Fruit fly (Drosophila melanogaster) whole organism, embryonic: ENCODE data around the gene meigo.
A peak's percentile ranks its signal among the peaks of the same experiment; 100 is the strongest.

Experiments used
- Ada2b ChIP-seq: fragments of 200-800 bp; sonication (Bioruptor generic); IDR thresholded peaks from 2 replicates; pipeline ENCODE4 v1.3.6; 2022; ENCODE audit warnings: missing biosample characterization, missing genetic modification characterization
- Bdp1 ChIP-seq: fragments of 200-800 bp; sonication (Bioruptor generic); optimal IDR thresholded peaks from 3 replicates; lab custom pipeline; 2016; ENCODE audit warnings: missing biosample characterization, missing genetic modification characterization
- CG11560 ChIP-seq: fragments of 200-800 bp; sonication (Bioruptor generic); IDR thresholded peaks from 3 replicates; pipeline ENCODE4 v1.3.6; 2022; ENCODE audit warnings: missing biosample characterization, missing genetic modification characterization
- CG12104 ChIP-seq: fragments of 200-800 bp; sonication (Bioruptor generic); optimal IDR thresholded peaks from 3 replicates; lab custom pipeline; 2016; ENCODE audit warnings: missing biosample characterization, missing genetic modification characterization
- CG12236 ChIP-seq: fragments of 200-800 bp; sonication (Bioruptor generic); optimal IDR thresholded peaks from 2 replicates; lab custom pipeline; 2016; ENCODE audit warnings: missing biosample characterization, missing genetic modification characterization
- CG1233 ChIP-seq: fragments of 200-800 bp; sonication (Bioruptor generic); optimal IDR thresholded peaks from 4 replicates; lab custom pipeline; 2018; ENCODE audit warnings: missing biosample characterization, mild to moderate bottlenecking, missing genetic modification characterization
- CG13424 ChIP-seq: fragments of 200-800 bp; sonication (Bioruptor generic); optimal IDR thresholded peaks from 2 replicates; lab custom pipeline; 2019; ENCODE audit warnings: missing biosample characterization, mild to moderate bottlenecking, missing genetic modification characterization, moderate library complexity
- CG13775 ChIP-seq: fragments of 200-800 bp; sonication (Bioruptor generic); optimal IDR thresholded peaks from 3 replicates; lab custom pipeline; 2017; ENCODE audit warnings: missing biosample characterization, mild to moderate bottlenecking, missing genetic modification characterization
- CG13894 ChIP-seq: fragments of 200-800 bp; sonication (Bioruptor generic); optimal IDR thresholded peaks from 3 replicates; lab custom pipeline; 2018; ENCODE audit warnings: missing biosample characterization, mild to moderate bottlenecking, missing genetic modification characterization, moderate library complexity
- CG14710 ChIP-seq: fragments of 200-800 bp; sonication (Bioruptor generic); optimal IDR thresholded peaks from 3 replicates; lab custom pipeline; 2019; ENCODE audit warnings: missing biosample characterization, mild to moderate bottlenecking, missing genetic modification characterization, moderate library complexity
- CG16779 ChIP-seq: fragments of 200-800 bp; sonication (Bioruptor generic); IDR thresholded peaks from 2 replicates; pipeline ENCODE4 v1.3.6; 2022; ENCODE audit warnings: missing biosample characterization, missing genetic modification characterization
- CG18262 ChIP-seq: fragments of 200-800 bp; optimal IDR thresholded peaks from 3 replicates; lab custom pipeline; 2019; ENCODE audit warnings: missing biosample characterization, mild to moderate bottlenecking, missing genetic modification characterization, moderate library complexity
- CG2202 ChIP-seq: fragments of 200-800 bp; sonication (Bioruptor generic); optimal IDR thresholded peaks from 2 replicates; lab custom pipeline; 2018; ENCODE audit warnings: missing biosample characterization, mild to moderate bottlenecking, missing genetic modification characterization
- CG34224 ChIP-seq: fragments of 200-800 bp; sonication (Bioruptor generic); IDR thresholded peaks from 3 replicates; pipeline ENCODE4 v1.3.6; 2022; ENCODE audit warnings: missing biosample characterization, missing genetic modification characterization; ENCODE audit not compliant: partially characterized antibody
- CG4360 ChIP-seq: fragments of 200-800 bp; sonication (Bioruptor generic); IDR thresholded peaks from 2 replicates; pipeline ENCODE4 v1.3.6; 2022; ENCODE audit warnings: missing biosample characterization, missing genetic modification characterization
- CG4820 ChIP-seq: fragments of 200-800 bp; sonication (Bioruptor generic); optimal IDR thresholded peaks from 3 replicates; lab custom pipeline; 2016; ENCODE audit warnings: missing biosample characterization, missing genetic modification characterization
- CG4854 ChIP-seq: fragments of 200-800 bp; sonication (Bioruptor generic); optimal IDR thresholded peaks from 2 replicates; lab custom pipeline; 2016; ENCODE audit warnings: missing biosample characterization, missing genetic modification characterization, inconsistent platforms
- CG5245 ChIP-seq: fragments of 200-800 bp; sonication (Bioruptor generic); optimal IDR thresholded peaks from 3 replicates; lab custom pipeline; 2016; ENCODE audit warnings: missing biosample characterization, missing genetic modification characterization
- CG5953 ChIP-seq: fragments of 200-800 bp; sonication (Bioruptor generic); IDR thresholded peaks from 2 replicates; pipeline ENCODE4 v1.3.6; 2022; ENCODE audit warnings: missing biosample characterization, missing genetic modification characterization
- CG6254 ChIP-seq: fragments of 200-800 bp; sonication (Bioruptor generic); optimal IDR thresholded peaks from 3 replicates; lab custom pipeline; 2017; ENCODE audit warnings: mild to moderate bottlenecking, missing biosample characterization, missing genetic modification reagents, missing genetic modification characterization
- CG6689 ChIP-seq: fragments of 200-800 bp; sonication (Bioruptor generic); IDR thresholded peaks from 2 replicates; pipeline ENCODE4 v1.3.6; 2022; ENCODE audit warnings: missing biosample characterization, missing genetic modification characterization
- CG9609 ChIP-seq: fragments of 200-800 bp; sonication (Bioruptor generic); optimal IDR thresholded peaks from 3 replicates; lab custom pipeline; 2016; ENCODE audit warnings: missing biosample characterization, missing genetic modification characterization
- Dbx ChIP-seq: fragments of 200-800 bp; sonication (Bioruptor generic); IDR thresholded peaks from 3 replicates; pipeline ENCODE4 v1.3.6; 2022; ENCODE audit warnings: missing biosample characterization, missing genetic modification characterization
- ERR ChIP-seq: fragments of 200-800 bp; sonication (Bioruptor generic); optimal IDR thresholded peaks from 2 replicates; lab custom pipeline; 2016; ENCODE audit warnings: missing biosample characterization, missing genetic modification characterization
- Elba2 ChIP-seq: fragments of 200-800 bp; sonication (Bioruptor generic); optimal IDR thresholded peaks from 3 replicates; lab custom pipeline; 2016; ENCODE audit warnings: missing biosample characterization, missing genetic modification characterization
- Gsc ChIP-seq: fragments of 200-800 bp; sonication (Bioruptor generic); IDR thresholded peaks from 2 replicates; pipeline ENCODE4 v1.3.6; 2022; ENCODE audit warnings: missing biosample characterization, missing genetic modification characterization
- Hr51 ChIP-seq, 2 experiments: fragments of 200-800 bp; sonication (Bioruptor generic); optimal IDR thresholded peaks; 2 replicates in 1 of 2; 3 replicates in 1 of 2; lab custom pipeline; 2016 to 2018; ENCODE audit warnings: missing biosample characterization in 2 of 2, missing genetic modification characterization in 2 of 2, mild to moderate bottlenecking in 1 of 2, moderate library complexity in 1 of 2
- Jarid2 ChIP-seq: fragments of 200-800 bp; sonication (Bioruptor generic); optimal IDR thresholded peaks from 3 replicates; lab custom pipeline; 2017; ENCODE audit warnings: mild to moderate bottlenecking, missing biosample characterization, missing genetic modification reagents, missing genetic modification characterization
- Meics ChIP-seq: fragments of 200-800 bp; sonication (Bioruptor generic); optimal IDR thresholded peaks from 2 replicates; lab custom pipeline; 2017; ENCODE audit warnings: missing biosample characterization, mild to moderate bottlenecking, missing genetic modification characterization
- Mrtf ChIP-seq: fragments of 200-800 bp; sonication (Bioruptor generic); IDR thresholded peaks from 3 replicates; pipeline ENCODE4 v1.3.6; 2022; ENCODE audit warnings: missing biosample characterization, missing genetic modification characterization
- Six4 ChIP-seq: fragments of 200-800 bp; sonication (Bioruptor generic); optimal IDR thresholded peaks from 2 replicates; lab custom pipeline; 2016; ENCODE audit warnings: missing biosample characterization, missing genetic modification characterization
- Sox102F ChIP-seq: fragments of 200-800 bp; sonication (Bioruptor generic); optimal IDR thresholded peaks from 2 replicates; lab custom pipeline; 2018; ENCODE audit warnings: missing biosample characterization, mild to moderate bottlenecking, missing genetic modification characterization, moderate library complexity
- Stat92E ChIP-seq, 3 experiments: fragments of >200 bp in 2 of 3; fragments of 200-800 bp in 1 of 3; sonication (Bioruptor generic) in 1 of 3; optimal IDR thresholded peaks; 2 replicates each; lab custom pipeline; 2017 to 2019; ENCODE audit warnings: missing biosample characterization in 3 of 3, missing genetic modification characterization in 3 of 3, mild to moderate bottlenecking in 1 of 3, moderate library complexity in 1 of 3
- bigmax ChIP-seq: fragments of 200-800 bp; sonication (Bioruptor generic); optimal IDR thresholded peaks from 2 replicates; lab custom pipeline; 2018; ENCODE audit warnings: missing biosample characterization, mild to moderate bottlenecking, missing genetic modification characterization
- bowl ChIP-seq: fragments of 200-800 bp; sonication (Bioruptor generic); IDR thresholded peaks from 2 replicates; pipeline ENCODE4 v1.3.6; 2022; ENCODE audit warnings: missing biosample characterization, missing genetic modification characterization
- chinmo ChIP-seq: fragments of 200-800 bp; sonication (Bioruptor generic); IDR thresholded peaks from 4 replicates; pipeline ENCODE4 v1.3.6; 2022; ENCODE audit warnings: missing biosample characterization, missing genetic modification characterization; ENCODE audit not compliant: partially characterized antibody
- dan ChIP-seq: fragments of 200-800 bp; sonication (Bioruptor generic); IDR thresholded peaks from 2 replicates; pipeline ENCODE4 v1.3.6; 2022; ENCODE audit warnings: missing biosample characterization, missing genetic modification characterization
- danr ChIP-seq: fragments of 200-800 bp; sonication (Bioruptor generic); IDR thresholded peaks from 2 replicates; pipeline ENCODE4 v1.3.6; 2022; ENCODE audit warnings: missing biosample characterization, missing genetic modification characterization
- dpn ChIP-seq, 2 experiments: fragments of 200-800 bp; sonication (Bioruptor generic); optimal IDR thresholded peaks; 3 replicates each; lab custom pipeline; 2016; ENCODE audit warnings: missing biosample characterization in 2 of 2, missing genetic modification characterization in 2 of 2
- eve ChIP-seq, 2 experiments: fragments of >200 bp; optimal IDR thresholded peaks; 2 replicates each; lab custom pipeline; 2017; ENCODE audit warnings: missing biosample characterization in 2 of 2, missing genetic modification characterization in 2 of 2
- gfzf ChIP-seq: fragments of 200-800 bp; sonication (Bioruptor generic); optimal IDR thresholded peaks from 2 replicates; lab custom pipeline; 2016; ENCODE audit warnings: missing biosample characterization, mild to moderate bottlenecking, missing genetic modification characterization, moderate library complexity
- insv ChIP-seq, 2 experiments: fragments of 200-800 bp; sonication (Bioruptor generic); optimal IDR thresholded peaks; 3 replicates each; lab custom pipeline; 2016 to 2018; ENCODE audit warnings: missing biosample characterization in 2 of 2, missing genetic modification characterization in 2 of 2
- jumu ChIP-seq: fragments of 200-800 bp; sonication (Bioruptor generic); optimal IDR thresholded peaks from 3 replicates; lab custom pipeline; 2016; ENCODE audit warnings: missing biosample characterization, missing genetic modification characterization
- mld ChIP-seq: fragments of 200-800 bp; sonication (Bioruptor generic); IDR thresholded peaks from 3 replicates; pipeline ENCODE4 v1.3.6; 2022; ENCODE audit warnings: missing biosample characterization, missing genetic modification characterization; ENCODE audit not compliant: partially characterized antibody
- peb ChIP-seq: fragments of 200-800 bp; sonication (Bioruptor generic); IDR thresholded peaks from 2 replicates; pipeline ENCODE4 v1.3.6; 2022; ENCODE audit warnings: missing biosample characterization, missing genetic modification characterization
- sens-2 ChIP-seq: fragments of 200-800 bp; sonication (Bioruptor generic); IDR thresholded peaks from 2 replicates; pipeline ENCODE4 v1.3.6; 2022; ENCODE audit warnings: missing biosample characterization, missing genetic modification characterization
- slou ChIP-seq: fragments of 200-800 bp; sonication (Bioruptor generic); optimal IDR thresholded peaks from 3 replicates; lab custom pipeline; 2016; ENCODE audit warnings: missing biosample characterization, missing genetic modification characterization
- sqz ChIP-seq: fragments of 200-800 bp; sonication (Bioruptor generic); optimal IDR thresholded peaks from 3 replicates; lab custom pipeline; 2018; ENCODE audit warnings: missing biosample characterization, mild to moderate bottlenecking, missing genetic modification characterization
- z ChIP-seq: fragments of 200-800 bp; sonication (Bioruptor generic); IDR thresholded peaks from 3 replicates; pipeline ENCODE4 v1.3.6; 2022; ENCODE audit warnings: missing biosample characterization, missing genetic modification characterization

Gene meigo

DNA sequence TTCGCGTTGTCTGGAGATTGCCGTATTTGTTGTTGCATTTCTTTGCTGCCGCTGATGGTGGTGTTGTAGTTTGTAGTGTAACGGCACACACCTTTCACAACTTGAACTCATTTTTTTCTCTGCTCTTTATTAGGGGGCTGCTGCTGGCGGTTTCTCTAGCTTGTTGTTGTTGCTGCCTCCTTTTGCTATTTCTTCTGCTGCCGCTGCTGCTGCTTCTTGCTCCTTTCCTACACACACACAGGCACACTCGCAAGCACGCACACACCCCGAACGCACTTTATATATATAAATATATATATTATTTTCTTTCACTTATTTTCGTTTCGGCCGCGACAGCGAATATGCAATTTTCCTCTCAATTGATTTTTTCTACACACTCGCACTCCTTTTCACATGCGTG is 40.9 kb upstream of the meigo start (continued):
- TF ChIP-seq CG5245 (GFP tag; lab: Kevin White, UChicago) (no peak), Elba2 (GFP tag; lab: Kevin White, UChicago) (no peak), CG12236 (GFP tag; lab: Kevin White, UChicago) (no peak), peb (GFP tag; lab: Robert Waterston, UW) (no peak), CG5953 (GFP tag; lab: Robert Waterston, UW) (no peak), sens-2 (GFP tag; lab: Robert Waterston, UW) (no peak), insv (GFP tag; optimal IDR thresholded peaks at IDR 0.05; lab: Kevin White, UChicago) (no peak), CG6254 (GFP tag; lab: Kevin White, UChicago) (no peak), CG6689 (no peak), sqz (GFP tag; lab: Kevin White, UChicago) (peak; percentile 7)

DNA sequence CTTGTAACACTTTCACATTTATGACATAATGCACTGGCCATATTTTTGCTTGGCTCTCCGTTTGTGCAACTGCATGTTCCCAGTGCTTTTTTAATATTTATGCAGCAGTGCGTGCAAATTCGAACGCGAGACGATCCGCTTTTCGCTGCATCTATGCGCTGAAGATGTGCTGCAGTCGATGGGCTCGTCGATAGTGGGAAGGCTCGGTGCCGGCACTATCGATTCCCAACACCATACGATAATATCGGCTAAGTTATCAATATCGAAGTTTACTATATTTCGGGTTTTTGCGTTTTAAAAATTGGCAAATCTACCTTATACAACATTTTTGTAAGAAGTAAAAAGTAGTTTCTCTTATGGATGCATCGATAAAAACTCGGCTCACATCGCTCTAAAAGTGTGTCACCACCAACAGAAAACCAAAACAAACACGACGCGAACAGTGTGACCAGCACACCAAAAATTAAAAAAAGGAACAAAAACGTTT is 40.4 kb upstream of the meigo start, which contains the start of gene RhoGAP93B:
RhoGAP93B (minus strand) TSS at position 197 of the 487 bp plus-strand sequence.
- TF ChIP-seq z (GFP tag; lab: Robert Waterston, UW), result no peak
- TF ChIP-seq chinmo (GFP tag; lab: Robert Waterston, UW), result peak; percentile 100
- TF ChIP-seq mld (GFP tag; lab: Robert Waterston, UW), result peak; percentile 100
- TF ChIP-seq Gsc, result 0 out of 2 replicates have a peak, but pooled peaks have one; percentile 28
- TF ChIP-seq CG1233, result peak; percentile 69
- TF ChIP-seq CG16779, result peak; percentile 74
- peak; percentile 93 for TF ChIP-seq CG9609 (GFP tag; lab: Kevin White, UChicago)
- peak; percentile 56 for TF ChIP-seq CG4820 (GFP tag; lab: Kevin White, UChicago)
- TF ChIP-seq Sox102F (GFP tag; lab: Kevin White, UChicago), result peak; percentile 82
- peak; percentile 90 for TF ChIP-seq CG13775 (GFP tag; lab: Kevin White, UChicago)
- peak; percentile 100 for TF ChIP-seq CG34224 (GFP tag; lab: Robert Waterston, UW)
- peak; percentile 92 for TF ChIP-seq jumu
- TF ChIP-seq eve (GFP tag; optimal IDR thresholded peaks at IDR 0.05; lab: Kevin White, UChicago), result peak in 1 of 2 experiments; percentile 20
- TF ChIP-seq Six4 (GFP tag; lab: Kevin White, UChicago), result peak; percentile 60
- peak; percentile 86 for TF ChIP-seq dpn (GFP tag; optimal IDR thresholded peaks at IDR 0.05; lab: Kevin White, UChicago)
- TF ChIP-seq ERR (GFP tag; lab: Kevin White, UChicago), result peak; percentile 80
- peak; percentile 94 for TF ChIP-seq CG14710 (tag; lab: Kevin White, UChicago)
- TF ChIP-seq Jarid2 (GFP tag; lab: Kevin White, UChicago), result peak; percentile 78
- no peak for TF ChIP-seq CG13894 (tag; lab: Kevin White, UChicago)
- peak; percentile 85 for TF ChIP-seq Mrtf
- peak in 1 of 3 experiments; percentile 54 for TF ChIP-seq Stat92E (GFP tag; optimal IDR thresholded peaks at IDR 0.05; lab: Kevin White, UChicago)
- TF ChIP-seq Ada2b, result peak; percentile 90
- peak; percentile 97 for TF ChIP-seq Dbx (GFP tag; lab: Robert Waterston, UW)
- peak; percentile 74 for TF ChIP-seq Meics (GFP tag; lab: Kevin White, UChicago)
- peak; percentile 58 for TF ChIP-seq dan
- TF ChIP-seq CG4360 (GFP tag; lab: Robert Waterston, UW), result 0 out of 2 replicates have a peak, but pooled peaks have one; percentile 5
- TF ChIP-seq CG2202, result peak; percentile 65
- TF ChIP-seq CG13424, result peak; percentile 85
- TF ChIP-seq bigmax, result no peak
- peak; percentile 74 for TF ChIP-seq CG6254 (GFP tag; lab: Kevin White, UChicago)
- TF ChIP-seq gfzf, result peak; percentile 83
- TF ChIP-seq Bdp1 (GFP tag; lab: Kevin White, UChicago), result peak; percentile 86
- peak; percentile 72 for TF ChIP-seq CG18262
- peak; percentile 88 for TF ChIP-seq bowl (GFP tag; lab: Robert Waterston, UW)
- peak; percentile 81; the same call in 2 of the 3 replicates for TF ChIP-seq CG11560 (tag; lab: Robert Waterston, UW)
- TF ChIP-seq danr (GFP tag; lab: Robert Waterston, UW), result peak; percentile 69; the same call in 1 of the 2 replicates
- TF ChIP-seq slou (GFP tag; lab: Kevin White, UChicago), result no peak
- TF ChIP-seq CG12104 (GFP tag; lab: Kevin White, UChicago), result peak; percentile 69
- TF ChIP-seq CG4854 (GFP tag; lab: Kevin White, UChicago), result peak; percentile 72
- peak; percentile 75 to 89 for TF ChIP-seq Hr51 (GFP tag; optimal IDR thresholded peaks at IDR 0.05; lab: Kevin White, UChicago)
